Worm (Caenorhabditis elegans): Measurements from ENCODE around the gene unc-43.

ce11 chrIV:10382894-10383293, 32.9 kb upstream of the unc-43 start:
- no peak for TF ChIP-seq elt-3 (tag; optimal IDR thresholded peaks at IDR 0.05)
- no peak for TF ChIP-seq tbx-2 (tag; optimal IDR thresholded peaks at IDR 0.05)
- TF ChIP-seq blmp-1 (tag; optimal IDR thresholded peaks at IDR 0.05) = no peak
- TF ChIP-seq fkh-10 (GFP tag; optimal IDR thresholded peaks at IDR 0.05) = no peak
- TF ChIP-seq nhr-77 (tag; optimal IDR thresholded peaks at IDR 0.05) = no peak
- no peak for TF ChIP-seq lin-13 (GFP tag; optimal IDR thresholded peaks at IDR 0.05)
- TF ChIP-seq nhr-12 (tag; optimal IDR thresholded peaks at IDR 0.05) = no peak
- no peak for TF ChIP-seq mdl-1 (tag; optimal IDR thresholded peaks at IDR 0.05)
- no peak for TF ChIP-seq hlh-4 (tag; optimal IDR thresholded peaks at IDR 0.05)
- TF ChIP-seq fos-1 (tag; optimal IDR thresholded peaks at IDR 0.05) = no peak
- TF ChIP-seq ceh-82 (tag; optimal IDR thresholded peaks at IDR 0.05) = no peak
